Fruit fly (Drosophila melanogaster) whole organism, embryonic: ENCODE data around the gene Acph-1.

Experiments
- Ada2b ChIP-seq: fragments of 200-800 bp; sonication (Bioruptor generic); IDR thresholded peaks from 2 replicates; pipeline ENCODE4 v1.3.6; 2022; ENCODE audit warnings: missing biosample characterization, missing genetic modification characterization
- Atf6 ChIP-seq: fragments of 200-800 bp; sonication (Bioruptor generic); IDR thresholded peaks from 2 replicates; pipeline ENCODE4 v1.3.6; 2022; ENCODE audit warnings: missing biosample characterization, missing genetic modification characterization
- Bgb ChIP-seq: fragments of 200-800 bp; sonication (Bioruptor generic); IDR thresholded peaks from 2 replicates; pipeline ENCODE4 v1.3.6; 2022; ENCODE audit warnings: missing biosample characterization, missing genetic modification characterization; ENCODE audit not compliant: partially characterized antibody
- CG10321 ChIP-seq: fragments of 200-800 bp; sonication (Bioruptor generic); IDR thresholded peaks from 2 replicates; pipeline ENCODE4 v1.3.6; 2022; ENCODE audit warnings: missing biosample characterization, missing genetic modification characterization
- CG10366 ChIP-seq: fragments of 200-800 bp; sonication (Bioruptor generic); IDR thresholded peaks from 2 replicates; pipeline ENCODE4 v1.3.6; 2022; ENCODE audit warnings: missing biosample characterization, missing genetic modification characterization
- CG13123 ChIP-seq: fragments of 200-800 bp; sonication (Bioruptor generic); optimal IDR thresholded peaks from 2 replicates; lab custom pipeline; 2016; ENCODE audit warnings: missing biosample characterization, missing genetic modification characterization
- CG15073 ChIP-seq: fragments of 200-800 bp; sonication (Bioruptor generic); optimal IDR thresholded peaks from 2 replicates; lab custom pipeline; 2016; ENCODE audit warnings: missing biosample characterization, missing genetic modification characterization
- CG1602 ChIP-seq: fragments of 200-800 bp; sonication (Bioruptor generic); optimal IDR thresholded peaks from 3 replicates; lab custom pipeline; 2016; ENCODE audit warnings: missing biosample characterization, missing genetic modification characterization
- CG16779 ChIP-seq: fragments of 200-800 bp; sonication (Bioruptor generic); IDR thresholded peaks from 2 replicates; pipeline ENCODE4 v1.3.6; 2022; ENCODE audit warnings: missing biosample characterization, missing genetic modification characterization
- CG17385 ChIP-seq: fragments of 200-800 bp; sonication (Bioruptor generic); optimal IDR thresholded peaks from 3 replicates; lab custom pipeline; 2018; ENCODE audit warnings: missing biosample characterization, mild to moderate bottlenecking, missing genetic modification characterization
- CG17568 ChIP-seq: fragments of 200-800 bp; sonication (Bioruptor generic); optimal IDR thresholded peaks from 2 replicates; lab custom pipeline; 2018; ENCODE audit warnings: missing biosample characterization, mild to moderate bottlenecking, missing genetic modification characterization, moderate library complexity
- CG2120 ChIP-seq: fragments of 200-800 bp; sonication (Bioruptor generic); optimal IDR thresholded peaks from 3 replicates; lab custom pipeline; 2016; ENCODE audit warnings: missing biosample characterization, missing genetic modification characterization
- CG2129 ChIP-seq: fragments of 200-800 bp; sonication (Bioruptor generic); IDR thresholded peaks from 2 replicates; pipeline ENCODE4 v1.3.6; 2022; ENCODE audit warnings: missing biosample characterization, missing genetic modification characterization; ENCODE audit not compliant: partially characterized antibody
- CG2199 ChIP-seq: fragments of 200-800 bp; sonication (Bioruptor generic); IDR thresholded peaks from 3 replicates; pipeline ENCODE4 v1.3.6; 2022; ENCODE audit warnings: missing biosample characterization, missing genetic modification characterization
- CG2202 ChIP-seq: fragments of 200-800 bp; sonication (Bioruptor generic); optimal IDR thresholded peaks from 2 replicates; lab custom pipeline; 2018; ENCODE audit warnings: missing biosample characterization, mild to moderate bottlenecking, missing genetic modification characterization
- CG34376 ChIP-seq: fragments of 200-800 bp; sonication (Bioruptor generic); optimal IDR thresholded peaks from 2 replicates; lab custom pipeline; 2018; ENCODE audit warnings: missing biosample characterization, mild to moderate bottlenecking, missing genetic modification characterization
- CG34422 ChIP-seq: fragments of 200-800 bp; sonication (Bioruptor generic); IDR thresholded peaks from 3 replicates; pipeline ENCODE4 v1.3.6; 2022; ENCODE audit warnings: missing biosample characterization, missing genetic modification characterization
- CG4404 ChIP-seq: fragments of 200-800 bp; sonication (Bioruptor generic); IDR thresholded peaks from 2 replicates; pipeline ENCODE4 v1.3.6; 2022; ENCODE audit warnings: missing biosample characterization, missing genetic modification characterization
- CG4424 ChIP-seq: fragments of 200-800 bp; sonication (Bioruptor generic); optimal IDR thresholded peaks from 3 replicates; lab custom pipeline; 2016; ENCODE audit warnings: missing biosample characterization, missing genetic modification characterization
- CG6272 ChIP-seq: fragments of 200-800 bp; sonication (Bioruptor generic); IDR thresholded peaks from 2 replicates; pipeline ENCODE4 v1.3.6; 2022; ENCODE audit warnings: missing biosample characterization, missing genetic modification characterization
- CG7839 ChIP-seq: fragments of 200-800 bp; sonication (Bioruptor generic); optimal IDR thresholded peaks from 3 replicates; lab custom pipeline; 2018; ENCODE audit warnings: missing biosample characterization, mild to moderate bottlenecking, missing genetic modification characterization, moderate library complexity
- CG7928 ChIP-seq: fragments of 200-800 bp; sonication (Bioruptor generic); optimal IDR thresholded peaks from 2 replicates; lab custom pipeline; 2017; ENCODE audit warnings: missing biosample characterization, mild to moderate bottlenecking, missing genetic modification characterization
- CG7987 ChIP-seq: fragments of 200-800 bp; sonication (Bioruptor generic); optimal IDR thresholded peaks from 2 replicates; lab custom pipeline; 2018; ENCODE audit warnings: missing biosample characterization, mild to moderate bottlenecking, missing genetic modification characterization, moderate library complexity
- CG8089 ChIP-seq: fragments of 200-800 bp; sonication (Bioruptor generic); optimal IDR thresholded peaks from 3 replicates; lab custom pipeline; 2016; ENCODE audit warnings: missing biosample characterization, missing genetic modification characterization
- CG8944 ChIP-seq: fragments of 200-800 bp; sonication (Bioruptor generic); optimal IDR thresholded peaks from 3 replicates; lab custom pipeline; 2016; ENCODE audit warnings: missing biosample characterization, missing genetic modification characterization
- CG9817 ChIP-seq: fragments of 200-800 bp; sonication (Bioruptor generic); optimal IDR thresholded peaks from 2 replicates; lab custom pipeline; 2018; ENCODE audit warnings: missing biosample characterization, mild to moderate bottlenecking, missing genetic modification characterization, moderate library complexity
- Chrac-16 ChIP-seq: fragments of 200-800 bp; sonication (Bioruptor generic); optimal IDR thresholded peaks from 3 replicates; lab custom pipeline; 2016; ENCODE audit warnings: missing biosample characterization, missing genetic modification characterization
- D19A ChIP-seq: fragments of 200-800 bp; optimal IDR thresholded peaks from 3 replicates; lab custom pipeline; 2019; ENCODE audit warnings: missing biosample characterization, mild to moderate bottlenecking, missing genetic modification characterization, moderate library complexity
- Doc2 ChIP-seq: fragments of 200-800 bp; sonication (Bioruptor generic); IDR thresholded peaks from 2 replicates; pipeline ENCODE4 v1.3.6; 2022; ENCODE audit warnings: missing biosample characterization, missing genetic modification characterization
- Elba2 ChIP-seq: fragments of 200-800 bp; sonication (Bioruptor generic); optimal IDR thresholded peaks from 3 replicates; lab custom pipeline; 2016; ENCODE audit warnings: missing biosample characterization, missing genetic modification characterization
- HLH3B ChIP-seq: fragments of 200-800 bp; sonication (Bioruptor generic); IDR thresholded peaks from 2 replicates; pipeline ENCODE4 v1.3.6; 2022; ENCODE audit warnings: missing biosample characterization, missing genetic modification characterization
- Mes4 ChIP-seq: fragments of 200-800 bp; sonication (Bioruptor generic); optimal IDR thresholded peaks from 2 replicates; lab custom pipeline; 2016; ENCODE audit warnings: missing biosample characterization, missing genetic modification characterization
- NfI ChIP-seq: fragments of 200-800 bp; sonication (Bioruptor generic); optimal IDR thresholded peaks from 3 replicates; lab custom pipeline; 2018; ENCODE audit warnings: missing biosample characterization, mild to moderate bottlenecking, missing genetic modification characterization, moderate library complexity
- Sox100B ChIP-seq: fragments of 200-800 bp; sonication (Bioruptor generic); optimal IDR thresholded peaks from 3 replicates; lab custom pipeline; 2018; ENCODE audit warnings: missing biosample characterization, mild to moderate bottlenecking, missing genetic modification characterization
- Vsx1 ChIP-seq: fragments of 200-800 bp; sonication (Bioruptor generic); optimal IDR thresholded peaks from 2 replicates; lab custom pipeline; 2017; ENCODE audit warnings: missing biosample characterization, mild to moderate bottlenecking, missing genetic modification characterization, missing genetic modification reagents
- ac ChIP-seq: fragments of 200-800 bp; sonication (Bioruptor generic); optimal IDR thresholded peaks from 3 replicates; lab custom pipeline; 2017; ENCODE audit warnings: missing biosample characterization, mild to moderate bottlenecking, missing genetic modification characterization
- bigmax ChIP-seq: fragments of 200-800 bp; sonication (Bioruptor generic); optimal IDR thresholded peaks from 2 replicates; lab custom pipeline; 2018; ENCODE audit warnings: missing biosample characterization, mild to moderate bottlenecking, missing genetic modification characterization
- btn ChIP-seq: fragments of 200-800 bp; sonication (Bioruptor generic); optimal IDR thresholded peaks from 2 replicates; lab custom pipeline; 2016; ENCODE audit warnings: missing biosample characterization, missing genetic modification characterization
- en ChIP-seq: fragments of 200-800 bp; sonication (Bioruptor generic); optimal IDR thresholded peaks from 2 replicates; lab custom pipeline; 2016; ENCODE audit warnings: missing biosample characterization, missing genetic modification characterization
- grau ChIP-seq: fragments of 200-800 bp; optimal IDR thresholded peaks from 3 replicates; lab custom pipeline; 2019; ENCODE audit warnings: missing biosample characterization, mild to moderate bottlenecking, missing genetic modification characterization, moderate library complexity
- h ChIP-seq: fragments of >200 bp; optimal IDR thresholded peaks from 2 replicates; lab custom pipeline; 2017
- hbn ChIP-seq: fragments of 200-800 bp; sonication (Bioruptor generic); IDR thresholded peaks from 2 replicates; pipeline ENCODE4 v1.3.6; 2022; ENCODE audit warnings: missing biosample characterization, missing genetic modification characterization; ENCODE audit not compliant: partially characterized antibody
- insv ChIP-seq, 2 experiments: fragments of 200-800 bp; sonication (Bioruptor generic); optimal IDR thresholded peaks; 3 replicates each; lab custom pipeline; 2016 to 2018; ENCODE audit warnings: missing biosample characterization in 2 of 2, missing genetic modification characterization in 2 of 2
- jigr1 ChIP-seq: fragments of 200-800 bp; sonication (Bioruptor generic); IDR thresholded peaks from 3 replicates; pipeline ENCODE4 v1.3.6; 2022; ENCODE audit warnings: missing biosample characterization, missing genetic modification characterization
- kni ChIP-seq: fragments of 200-800 bp; sonication (Bioruptor generic); optimal IDR thresholded peaks from 3 replicates; lab custom pipeline; 2017; ENCODE audit warnings: mild to moderate bottlenecking, missing biosample characterization, missing genetic modification reagents, missing genetic modification characterization
- lbe ChIP-seq: fragments of 200-800 bp; sonication (Bioruptor generic); optimal IDR thresholded peaks from 2 replicates; lab custom pipeline; 2016; ENCODE audit warnings: missing biosample characterization, mild to moderate bottlenecking, missing genetic modification characterization
- otp ChIP-seq: fragments of 200-800 bp; sonication (Bioruptor generic); IDR thresholded peaks from 3 replicates; pipeline ENCODE4, ENCODE4 v1.3.6; 2022; ENCODE audit warnings: missing biosample characterization, missing genetic modification characterization
- peb ChIP-seq: fragments of 200-800 bp; sonication (Bioruptor generic); IDR thresholded peaks from 2 replicates; pipeline ENCODE4 v1.3.6; 2022; ENCODE audit warnings: missing biosample characterization, missing genetic modification characterization
- pho ChIP-seq: fragments of 200-800 bp; sonication (Bioruptor generic); optimal IDR thresholded peaks from 2 replicates; lab custom pipeline; 2016; ENCODE audit warnings: missing biosample characterization, missing genetic modification characterization
- psq ChIP-seq: fragments of 200-800 bp; sonication (Bioruptor generic); optimal IDR thresholded peaks from 2 replicates; lab custom pipeline; 2017; ENCODE audit warnings: missing biosample characterization, missing genetic modification characterization
- ro ChIP-seq: fragments of 200-800 bp; sonication (Bioruptor generic); IDR thresholded peaks from 2 replicates; pipeline ENCODE4 v1.3.6; 2022; ENCODE audit warnings: missing biosample characterization, missing genetic modification characterization
- sc ChIP-seq, 3 experiments: fragments of >200 bp in 2 of 3; fragments of 200-800 bp in 1 of 3; sonication (Bioruptor generic) in 1 of 3; optimal IDR thresholded peaks; 2 replicates in 2 of 3; 3 replicates in 1 of 3; lab custom pipeline; 2017; ENCODE audit warnings: mild to moderate bottlenecking in 1 of 3, missing biosample characterization in 1 of 3, missing genetic modification characterization in 1 of 3, missing genetic modification reagents in 1 of 3
- tx ChIP-seq: fragments of 200-800 bp; sonication (Bioruptor generic); optimal IDR thresholded peaks from 2 replicates; lab custom pipeline; 2016; ENCODE audit warnings: missing biosample characterization, missing genetic modification characterization

Gene Acph-1

DNA sequence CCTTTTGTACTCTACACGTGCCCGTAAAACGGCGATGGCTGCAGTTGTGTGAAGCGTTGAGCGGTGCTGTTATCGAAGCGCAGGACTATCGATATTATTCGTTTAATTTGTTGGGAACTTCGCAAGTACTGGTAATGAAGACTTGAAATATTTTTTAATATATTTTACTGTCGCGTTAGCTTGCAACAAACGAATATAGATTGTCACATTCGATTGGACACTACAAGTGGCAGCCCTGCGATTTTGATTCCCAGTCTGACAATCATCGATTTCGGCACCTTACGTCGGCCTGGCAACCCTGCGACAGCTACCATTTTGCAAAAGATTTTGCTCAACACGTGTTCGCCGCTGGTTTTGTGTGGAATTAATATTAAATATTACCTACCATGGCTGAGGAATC is 11.4 kb upstream of the Acph-1 start, which contains the start of the genes Nlp and Nph (continued):
- no peak for TF ChIP-seq Ada2b (GFP tag; lab: Robert Waterston, UW)
- TF ChIP-seq kni (GFP tag; lab: Kevin White, UChicago) = no peak
- no peak for TF ChIP-seq CG7928
- TF ChIP-seq D19A = no peak
- TF ChIP-seq HLH3B (GFP tag; lab: Robert Waterston, UW) = no peak
- TF ChIP-seq CG10321 (GFP tag; lab: Robert Waterston, UW) = no peak
- no peak for TF ChIP-seq bigmax (GFP tag; lab: Kevin White, UChicago)
- TF ChIP-seq lbe (GFP tag; lab: Kevin White, UChicago) = no peak
- no peak for TF ChIP-seq NfI
- TF ChIP-seq CG4424 (GFP tag; lab: Kevin White, UChicago) = no peak
- no peak for TF ChIP-seq CG16779
- no peak for TF ChIP-seq CG15073 (GFP tag; lab: Kevin White, UChicago)
- no peak for TF ChIP-seq CG6272 (GFP tag; lab: Robert Waterston, UW)
- TF ChIP-seq CG17385 = peak; percentile 5
- peak; percentile 35 for TF ChIP-seq grau
- TF ChIP-seq sc (optimal IDR thresholded peaks at IDR 0.05; lab: Kevin White, UChicago) = no peak
- no peak for TF ChIP-seq sc (GFP tag; optimal IDR thresholded peaks at IDR 0.05; lab: Kevin White, UChicago)
- no peak for TF ChIP-seq Sox100B
- no peak for TF ChIP-seq CG13123 (GFP tag; lab: Kevin White, UChicago)
- no peak for TF ChIP-seq CG9817 (tag; lab: Kevin White, UChicago)
- TF ChIP-seq CG2129 (GFP tag; lab: Robert Waterston, UW) = peak; percentile 69
- TF ChIP-seq Chrac-16 (GFP tag; lab: Kevin White, UChicago) = peak; percentile 6
- TF ChIP-seq btn = no peak
- no peak for TF ChIP-seq tx (GFP tag; lab: Kevin White, UChicago)
- peak; percentile 51; the same call in 1 of the 3 replicates for TF ChIP-seq CG34422 (GFP tag; lab: Robert Waterston, UW)
- no peak for TF ChIP-seq h (lab: Kevin White, UChicago)
- TF ChIP-seq en = no peak
- peak; percentile 45 for TF ChIP-seq CG2120 (GFP tag; lab: Kevin White, UChicago)
- TF ChIP-seq CG2199 (GFP tag; lab: Robert Waterston, UW) = no peak
- no peak for TF ChIP-seq CG8089
- TF ChIP-seq jigr1 (GFP tag; lab: Robert Waterston, UW) = no peak
- no peak for TF ChIP-seq pho (GFP tag; lab: Kevin White, UChicago)
- peak; percentile 88 for TF ChIP-seq hbn (GFP tag; lab: Robert Waterston, UW)
- no peak for TF ChIP-seq CG10366
- TF ChIP-seq CG17568 (GFP tag; lab: Kevin White, UChicago) = no peak
- no peak for TF ChIP-seq otp (GFP tag; lab: Robert Waterston, UW)
- TF ChIP-seq CG8944 = no peak
- no peak for TF ChIP-seq CG7987 (GFP tag; lab: Kevin White, UChicago)
- TF ChIP-seq Mes4 (GFP tag; lab: Kevin White, UChicago) = no peak
- TF ChIP-seq ac (GFP tag; lab: Kevin White, UChicago) = no peak
- no peak for TF ChIP-seq Elba2 (GFP tag; lab: Kevin White, UChicago)
- TF ChIP-seq Doc2 (GFP tag; lab: Robert Waterston, UW) = no peak
- TF ChIP-seq CG34376 (GFP tag; lab: Kevin White, UChicago) = no peak
- TF ChIP-seq psq = no peak
- TF ChIP-seq Bgb = peak; percentile 84
- no peak for TF ChIP-seq ro (GFP tag; lab: Robert Waterston, UW)
- TF ChIP-seq insv (GFP tag; optimal IDR thresholded peaks at IDR 0.05; lab: Kevin White, UChicago) = peak in 1 of 2 experiments; percentile 9
- TF ChIP-seq CG4404 (GFP tag; lab: Robert Waterston, UW) = no peak
- TF ChIP-seq CG7839 (tag; lab: Kevin White, UChicago) = no peak
- TF ChIP-seq CG1602 = no peak
- no peak for TF ChIP-seq peb (GFP tag; lab: Robert Waterston, UW)
- no peak for TF ChIP-seq CG2202 (tag; lab: Kevin White, UChicago)
- no peak for TF ChIP-seq Vsx1
- TF ChIP-seq Atf6 = no peak
